Fruit fly (Drosophila melanogaster): ENCODE data around the gene fit.

DNA sequence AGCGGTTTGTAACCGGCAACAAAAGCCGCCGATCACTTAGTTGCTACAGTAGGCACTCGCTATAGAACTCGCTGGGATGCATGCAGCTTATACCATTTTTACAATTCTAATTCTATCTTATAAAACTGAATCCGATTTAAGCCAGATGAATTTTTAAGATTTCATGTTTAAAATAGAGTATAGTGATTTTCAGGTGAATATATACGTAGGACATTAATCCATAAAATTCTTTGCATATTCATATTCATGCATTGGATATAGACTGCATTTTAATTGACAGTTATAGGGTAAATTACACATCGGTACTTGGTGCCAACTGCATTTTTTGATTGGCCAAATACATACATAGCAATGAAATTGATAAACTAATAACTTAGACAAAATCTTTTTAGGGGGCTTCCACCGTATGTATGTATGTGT, 3.3 kb upstream of the fit start:
- TF ChIP-seq ttk (optimal IDR thresholded peaks at IDR 0.05), result no peak
- TF ChIP-seq Sin3A (optimal IDR thresholded peaks at IDR 0.05), result no peak

All from Kc167 (cell line).